Worm (Caenorhabditis elegans): Measurements from ENCODE around the gene Y54G11A.19.

Y54G11A.19 gene

DNA sequence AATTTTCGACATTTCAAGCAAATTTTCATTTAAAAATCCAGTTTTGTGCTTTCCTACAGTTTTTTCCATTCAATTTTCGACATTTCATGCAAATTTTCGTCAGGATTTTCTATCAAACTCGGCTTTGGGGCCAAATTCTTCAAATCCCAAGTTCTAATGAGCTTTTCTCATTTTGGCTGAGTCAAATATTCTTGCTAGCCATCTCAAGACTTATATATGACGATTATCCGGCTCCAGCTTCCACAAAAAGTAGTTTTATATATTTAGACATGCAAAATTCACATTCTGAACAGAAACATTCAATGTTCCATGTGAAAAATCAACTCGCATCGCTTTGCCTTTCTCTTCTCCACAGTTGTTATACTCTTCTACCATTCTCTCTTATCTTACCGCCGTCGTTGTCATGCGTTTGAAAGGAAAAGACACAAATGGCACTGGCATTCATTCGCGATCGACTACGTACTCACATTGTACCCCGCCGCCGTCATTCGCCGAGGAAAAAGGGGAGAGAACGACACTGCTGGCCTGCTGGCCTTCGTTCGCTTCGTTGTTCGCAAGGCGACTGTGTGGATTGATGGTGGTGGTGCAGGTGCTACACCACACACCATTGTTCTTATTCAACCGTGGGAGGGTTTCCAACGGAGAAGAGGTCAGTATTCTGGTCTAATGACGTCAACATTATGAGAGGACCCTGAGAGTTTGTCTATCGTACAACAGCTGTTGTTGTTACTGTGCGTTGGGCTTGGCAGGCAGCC, 8.8 kb downstream of the Y54G11A.19 start:
- TF ChIP-seq med-1 (GFP tag; optimal IDR thresholded peaks at IDR 0.05; ENCODE audit: insufficient read depth) (peak; percentile 24), flt-1 (GFP tag; IDR thresholded peaks at IDR 0.05) (peak; percentile 69), cog-1 (tag; optimal IDR thresholded peaks at IDR 0.05) (no peak), ref-1 (GFP tag; conservative IDR thresholded peaks at IDR 0.05) (no peak)

ce11 chrII:14247227-14247626, 9.5 kb downstream of the Y54G11A.19 start:
- TF ChIP-seq ref-1 (GFP tag; conservative IDR thresholded peaks at IDR 0.05) = no peak
- no peak for TF ChIP-seq flt-1 (GFP tag; IDR thresholded peaks at IDR 0.05)
- no peak for TF ChIP-seq tab-1 (GFP tag; IDR thresholded peaks at IDR 0.05)
- TF ChIP-seq T22C8.4 (GFP tag; IDR thresholded peaks at IDR 0.05) = no peak

DNA sequence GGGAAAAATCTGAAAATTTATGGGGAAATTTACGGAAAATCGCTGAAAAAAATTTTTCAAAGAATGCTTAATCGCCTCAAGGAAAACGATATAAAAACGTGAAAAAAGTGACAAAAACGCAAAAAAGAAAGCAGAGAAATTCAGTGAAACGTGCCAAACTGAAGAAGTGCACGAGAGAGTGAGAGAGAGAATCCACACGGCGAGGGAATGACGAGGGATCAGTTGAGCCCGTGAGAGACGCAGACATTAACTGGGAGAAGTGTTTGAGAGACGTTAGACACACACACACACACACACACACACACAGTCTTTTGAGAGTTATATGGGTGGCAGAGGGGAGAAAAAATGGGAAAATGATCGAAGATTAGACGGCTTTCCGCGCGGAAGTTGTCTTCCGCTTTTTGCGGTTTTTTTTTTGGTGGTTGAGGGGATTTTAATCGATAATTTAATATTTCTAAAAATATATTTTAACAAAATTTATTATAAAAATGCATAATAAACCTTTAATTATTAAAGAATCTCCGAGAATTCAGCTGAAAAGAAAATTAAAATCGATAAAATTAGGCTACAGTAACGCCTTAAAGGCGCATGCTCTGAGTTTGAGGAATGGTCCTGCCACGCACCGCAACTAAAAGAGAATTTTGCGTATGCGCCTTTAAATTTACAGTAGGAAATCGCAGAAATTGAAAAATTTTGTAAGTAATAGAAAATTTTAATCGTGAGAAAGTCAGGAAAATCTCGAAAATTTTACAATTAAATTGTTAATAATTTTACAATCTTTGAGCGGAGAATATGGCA, 12.0 kb downstream of the Y54G11A.19 start:
- TF ChIP-seq flt-1 (GFP tag; IDR thresholded peaks at IDR 0.05) (no peak), klf-2 (GFP tag; conservative IDR thresholded peaks at IDR 0.05) (no peak), ref-1 (GFP tag; conservative IDR thresholded peaks at IDR 0.05) (no peak), T22C8.4 (GFP tag; IDR thresholded peaks at IDR 0.05) (no peak), med-1 (GFP tag; optimal IDR thresholded peaks at IDR 0.05; ENCODE audit: insufficient read depth) (no peak), cog-1 (tag; optimal IDR thresholded peaks at IDR 0.05) (no peak), ztf-23 (GFP tag; IDR thresholded peaks at IDR 0.05) (no peak), ztf-29 (GFP tag; IDR thresholded peaks at IDR 0.05) (no peak), tab-1 (GFP tag; IDR thresholded peaks at IDR 0.05) (no peak)

DNA sequence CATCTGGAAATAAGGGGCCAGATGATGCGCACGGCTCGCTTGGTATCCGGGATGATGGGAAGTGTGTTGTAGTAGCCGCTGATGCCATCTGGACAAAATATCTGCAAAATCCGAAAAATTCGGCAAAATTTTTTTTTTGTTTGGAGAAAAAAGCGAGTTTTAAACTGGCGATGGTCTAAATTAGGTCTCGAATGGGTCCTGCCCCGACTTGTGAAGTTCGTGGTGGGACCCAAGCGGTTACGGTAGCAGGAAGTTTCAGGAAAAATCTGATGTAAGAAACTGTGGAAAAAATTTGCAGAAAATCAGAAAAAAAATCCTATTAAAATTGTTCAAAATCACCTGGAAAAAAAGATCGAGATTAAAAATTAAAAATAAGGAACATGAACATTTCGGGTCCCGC, 13.2 kb downstream of the Y54G11A.19 start, which contains the start of gene jmjd-2:
TSS of gene jmjd-2 (minus strand) at position 101 of the 400 bp plus-strand sequence.
- TF ChIP-seq ztf-29 (GFP tag; IDR thresholded peaks at IDR 0.05) (no peak), ref-1 (GFP tag; conservative IDR thresholded peaks at IDR 0.05) (no peak), klf-2 (GFP tag; conservative IDR thresholded peaks at IDR 0.05) (no peak)

DNA sequence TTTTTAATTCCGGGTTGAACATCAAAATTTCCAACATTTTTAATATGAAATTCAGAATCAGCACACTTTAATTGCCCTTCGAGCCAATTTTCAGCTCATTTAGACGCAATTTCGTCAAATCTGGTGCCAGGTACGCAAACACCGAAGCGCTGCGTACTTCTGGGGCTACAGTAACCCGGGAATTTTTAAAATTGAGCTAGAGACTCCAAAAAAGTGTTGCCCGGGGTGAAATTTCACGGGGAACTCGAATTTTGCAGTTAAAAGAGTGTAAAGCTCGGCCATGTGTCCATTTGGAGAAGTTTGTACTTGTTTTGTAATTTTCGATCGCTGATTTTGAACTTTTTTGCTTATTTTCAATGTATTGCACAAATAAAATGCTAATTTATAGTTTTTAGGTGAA, 14.4 kb downstream of the Y54G11A.19 start:
- no peak for TF ChIP-seq ref-1 (GFP tag; conservative IDR thresholded peaks at IDR 0.05)
- TF ChIP-seq cog-1 (tag; optimal IDR thresholded peaks at IDR 0.05) = no peak
- no peak for TF ChIP-seq T22C8.4 (GFP tag; IDR thresholded peaks at IDR 0.05)
- no peak for TF ChIP-seq ztf-23 (GFP tag; IDR thresholded peaks at IDR 0.05)
- TF ChIP-seq flt-1 (GFP tag; IDR thresholded peaks at IDR 0.05) = no peak
- no peak for TF ChIP-seq med-1 (GFP tag; optimal IDR thresholded peaks at IDR 0.05; ENCODE audit: insufficient read depth)
- no peak for TF ChIP-seq ztf-29 (GFP tag; IDR thresholded peaks at IDR 0.05)
- TF ChIP-seq tab-1 (GFP tag; IDR thresholded peaks at IDR 0.05) = no peak
- TF ChIP-seq klf-2 (GFP tag; conservative IDR thresholded peaks at IDR 0.05) = no peak

DNA sequence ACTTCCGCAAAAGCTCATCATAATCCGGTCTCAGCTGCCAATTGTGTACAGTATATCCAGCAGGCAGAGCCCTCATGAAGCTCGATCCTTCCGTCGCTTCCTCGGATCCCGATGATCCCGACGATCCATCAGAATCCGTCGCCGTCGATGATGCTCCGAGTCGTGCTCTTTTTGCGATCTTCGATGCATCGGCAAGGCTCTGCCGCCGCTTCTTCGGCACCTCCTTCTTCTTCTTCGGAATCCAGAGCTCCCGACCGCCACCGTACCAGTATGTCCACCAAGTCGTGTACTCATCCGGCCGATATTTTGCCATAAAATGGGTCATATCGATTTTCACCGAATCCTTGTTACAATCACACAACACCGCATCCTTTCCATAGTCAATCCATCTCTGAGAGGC, 16.8 kb downstream of the Y54G11A.19 start:
- TF ChIP-seq cog-1 (tag; optimal IDR thresholded peaks at IDR 0.05) (no peak), ztf-29 (GFP tag; IDR thresholded peaks at IDR 0.05) (no peak), klf-2 (GFP tag; conservative IDR thresholded peaks at IDR 0.05) (no peak), flt-1 (GFP tag; IDR thresholded peaks at IDR 0.05) (no peak), ref-1 (GFP tag; conservative IDR thresholded peaks at IDR 0.05) (no peak), ztf-23 (GFP tag; IDR thresholded peaks at IDR 0.05) (no peak), med-1 (GFP tag; optimal IDR thresholded peaks at IDR 0.05; ENCODE audit: insufficient read depth) (no peak), T22C8.4 (GFP tag; IDR thresholded peaks at IDR 0.05) (no peak), tab-1 (GFP tag; IDR thresholded peaks at IDR 0.05) (no peak)

DNA sequence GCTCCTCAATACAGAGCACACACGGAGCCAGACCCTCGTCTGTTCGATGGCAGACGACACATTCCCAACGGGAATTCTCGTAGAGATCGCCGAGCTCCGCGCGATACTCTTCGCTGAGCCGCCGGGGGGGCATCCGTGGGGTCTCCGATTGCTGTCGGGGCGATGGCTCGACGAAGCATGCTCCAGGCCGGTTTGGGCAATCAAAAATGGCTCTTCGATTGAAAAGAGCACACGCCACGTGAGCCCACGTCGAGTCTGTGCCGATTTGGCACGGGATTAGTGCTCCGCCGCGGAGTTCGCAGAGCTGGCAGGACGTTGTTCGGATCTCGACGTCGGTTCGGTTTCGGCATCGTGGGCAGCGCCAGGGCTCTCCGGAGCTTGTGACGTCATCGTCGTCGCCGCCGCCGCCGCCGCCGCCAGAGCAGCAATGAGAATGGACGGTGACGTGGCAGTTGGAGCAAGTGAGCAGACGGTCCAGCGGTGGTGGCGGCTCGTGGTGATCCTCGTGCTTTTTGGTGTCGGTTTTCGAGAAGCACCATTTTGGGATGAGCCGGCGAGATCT, 19.4 kb downstream of the Y54G11A.19 start:
- TF ChIP-seq flt-1 (GFP tag; IDR thresholded peaks at IDR 0.05) (0 out of 2 replicates have a peak, but pooled peaks have one; percentile 40), ztf-29 (GFP tag; IDR thresholded peaks at IDR 0.05) (no peak)

- no peak for TF ChIP-seq ztf-23 (GFP tag; IDR thresholded peaks at IDR 0.05)
- TF ChIP-seq cog-1 (tag; optimal IDR thresholded peaks at IDR 0.05) = no peak
- no peak for TF ChIP-seq med-1 (GFP tag; optimal IDR thresholded peaks at IDR 0.05; ENCODE audit: insufficient read depth)
- TF ChIP-seq flt-1 (GFP tag; IDR thresholded peaks at IDR 0.05) = no peak
- no peak for TF ChIP-seq tab-1 (GFP tag; IDR thresholded peaks at IDR 0.05)
- TF ChIP-seq T22C8.4 (GFP tag; IDR thresholded peaks at IDR 0.05) = no peak
- TF ChIP-seq klf-2 (GFP tag; conservative IDR thresholded peaks at IDR 0.05) = no peak
- TF ChIP-seq ztf-29 (GFP tag; IDR thresholded peaks at IDR 0.05) = no peak
- TF ChIP-seq ref-1 (GFP tag; conservative IDR thresholded peaks at IDR 0.05) = no peak
Observed at ce11 chrII:14236569-14236968, 20.1 kb downstream of the Y54G11A.19 start.

- no peak for TF ChIP-seq ztf-29 (GFP tag; IDR thresholded peaks at IDR 0.05)
- no peak for TF ChIP-seq klf-2 (GFP tag; conservative IDR thresholded peaks at IDR 0.05)
- no peak for TF ChIP-seq tab-1 (GFP tag; IDR thresholded peaks at IDR 0.05)
- TF ChIP-seq flt-1 (GFP tag; IDR thresholded peaks at IDR 0.05) = no peak
- no peak for TF ChIP-seq med-1 (GFP tag; optimal IDR thresholded peaks at IDR 0.05; ENCODE audit: insufficient read depth)
- TF ChIP-seq ref-1 (GFP tag; conservative IDR thresholded peaks at IDR 0.05) = no peak
- TF ChIP-seq T22C8.4 (GFP tag; IDR thresholded peaks at IDR 0.05) = no peak
- no peak for TF ChIP-seq cog-1 (tag; optimal IDR thresholded peaks at IDR 0.05)
Observed at ce11 chrII:14234375-14235102, 22.1 kb downstream of the Y54G11A.19 start.
